Worm (Caenorhabditis elegans) whole organism, L1 larva: ENCODE data around the gene B0416.11.

ENCODE experiments used
- ceh-82 ChIP-seq, 3 experiments: fragments of 150-350 bp in 1 of 3; sonication (generic microtip) in 2 of 3; optimal IDR thresholded peaks; 2 replicates each; lab custom pipeline; 2014 to 2017; ENCODE audit warnings: missing biosample characterization in 3 of 3, missing genetic modification characterization in 3 of 3
- ceh-90 ChIP-seq: sonication (generic microtip); optimal IDR thresholded peaks from 2 replicates; lab custom pipeline; 2016; ENCODE audit warnings: missing genetic modification characterization, missing compliant biosample characterization
- elt-2 ChIP-seq: sonication (generic microtip); optimal IDR thresholded peaks from 2 replicates; lab custom pipeline; 2016; ENCODE audit warnings: missing genetic modification characterization, mild to moderate bottlenecking, inconsistent platforms, missing compliant biosample characterization, missing genetic modification reagents
- fkh-10 ChIP-seq: sonication (generic microtip); optimal IDR thresholded peaks from 2 replicates; lab custom pipeline; 2017; ENCODE audit warnings: missing biosample characterization, missing genetic modification reagents, missing genetic modification characterization
- lin-35 ChIP-seq, 2 experiments: fragments of 150-350 bp; optimal IDR thresholded peaks; 2 replicates each; lab custom pipeline; 2014; ENCODE audit warnings: missing biosample characterization in 2 of 2, missing genetic modification characterization in 2 of 2, missing genetic modification reagents in 2 of 2
- mep-1 ChIP-seq: fragments of 150-350 bp; optimal IDR thresholded peaks from 2 replicates; lab custom pipeline; 2014; ENCODE audit warnings: missing biosample characterization, missing genetic modification characterization
- nhr-28 ChIP-seq: fragments of 150-350 bp; optimal IDR thresholded peaks from 2 replicates; lab custom pipeline; 2014; ENCODE audit warnings: missing biosample characterization, missing genetic modification characterization
- sup-37 ChIP-seq: fragments of 200-800 bp; sonication (Bioruptor generic); optimal IDR thresholded peaks from 2 replicates; lab custom pipeline; 2018; ENCODE audit warnings: mild to moderate bottlenecking, missing genetic modification characterization, missing compliant biosample characterization
- tbx-2 ChIP-seq: sonication (generic microtip); optimal IDR thresholded peaks from 2 replicates; lab custom pipeline; 2016; ENCODE audit warnings: missing genetic modification characterization, missing compliant biosample characterization

- TF ChIP-seq nhr-28 (tag; lab: Kevin White, UChicago) (no peak), fkh-10 (GFP tag; lab: Kevin White, UChicago) (no peak), ceh-82 (tag; optimal IDR thresholded peaks at IDR 0.05; lab: Kevin White, UChicago) (no peak), sup-37 (GFP tag; lab: Kevin White, UChicago) (no peak), lin-35 (GFP tag; optimal IDR thresholded peaks at IDR 0.05; lab: Kevin White, UChicago) (no peak), elt-2 (tag; lab: Kevin White, UChicago) (no peak), tbx-2 (tag; lab: Kevin White, UChicago) (no peak), ceh-90 (tag; lab: Kevin White, UChicago) (no peak), mep-1 (tag; lab: Kevin White, UChicago) (no peak)
Measured at ce11 chrX:9274574-9274973, 8.4 kb downstream of the B0416.11 start, which contains the start of gene B0416.10.
